Worm (Caenorhabditis elegans): ENCODE data around the gene C08E8.10.

C08E8.10 gene

ce11 chrV:18371579-18371978 lies 31.9 kb upstream of the C08E8.10 start, which contains the start of gene C08E8.4:
TSS of gene C08E8.4 (plus strand) at chrV:18371846.
- TF ChIP-seq fos-1 (tag; optimal IDR thresholded peaks at IDR 0.05), result peak; percentile 51
- TF ChIP-seq C34F6.9 (tag; optimal IDR thresholded peaks at IDR 0.05), result no peak
- peak; percentile 8 for TF ChIP-seq crh-2 (tag; optimal IDR thresholded peaks at IDR 0.05)
- no peak for TF ChIP-seq egl-27 (tag; optimal IDR thresholded peaks at IDR 0.05)

- TF ChIP-seq elt-3 (tag; optimal IDR thresholded peaks at IDR 0.05), result no peak
- TF ChIP-seq skn-1 (tag; optimal IDR thresholded peaks at IDR 0.05), result no peak
- TF ChIP-seq mbf-1 (tag; optimal IDR thresholded peaks at IDR 0.05), result no peak
- TF ChIP-seq alr-1 (tag; optimal IDR thresholded peaks at IDR 0.05), result no peak
These were observed 31.3 kb upstream of the C08E8.10 start for ce11 chrV:18371028-18371427.

ce11 chrV:18368322-18368721 lies 28.6 kb upstream of the C08E8.10 start, which contains the start of gene C08E8.6:
TSS of gene C08E8.6 (minus strand) at chrV:18368422.
- no peak for TF ChIP-seq crh-2 (tag; optimal IDR thresholded peaks at IDR 0.05)
- TF ChIP-seq skn-1 (tag; optimal IDR thresholded peaks at IDR 0.05), result no peak
- TF ChIP-seq nhr-10 (tag; optimal IDR thresholded peaks at IDR 0.05), result no peak
- no peak for TF ChIP-seq C34F6.9 (tag; optimal IDR thresholded peaks at IDR 0.05)
- TF ChIP-seq blmp-1 (tag; optimal IDR thresholded peaks at IDR 0.05; ENCODE audit: insufficient read depth), result no peak
- no peak for TF ChIP-seq ZK546.5 (tag; optimal IDR thresholded peaks at IDR 0.05)
- TF ChIP-seq lsy-2 (tag; optimal IDR thresholded peaks at IDR 0.05), result no peak
- TF ChIP-seq elt-3 (tag; optimal IDR thresholded peaks at IDR 0.05), result no peak
- TF ChIP-seq ama-1 (optimal IDR thresholded peaks at IDR 0.05), result no peak
- no peak for TF ChIP-seq nhr-129 (tag; optimal IDR thresholded peaks at IDR 0.05)
- no peak for TF ChIP-seq lin-39 (tag; optimal IDR thresholded peaks at IDR 0.05)
- no peak for TF ChIP-seq sma-9 (GFP tag; optimal IDR thresholded peaks at IDR 0.05)
- no peak for TF ChIP-seq sma-9 (tag; optimal IDR thresholded peaks at IDR 0.05)

ce11 chrV:18364558-18364957 lies 24.9 kb upstream of the C08E8.10 start, which contains the start of gene C08E8.9:
TSS of gene C08E8.9 (plus strand) at chrV:18364858.
- TF ChIP-seq lin-13 (GFP tag; optimal IDR thresholded peaks at IDR 0.05) (no peak), sem-4 (tag; optimal IDR thresholded peaks at IDR 0.05) (no peak), ama-1 (optimal IDR thresholded peaks at IDR 0.05) (no peak), lsy-2 (tag; optimal IDR thresholded peaks at IDR 0.05) (no peak), gmeb-1 (tag; optimal IDR thresholded peaks at IDR 0.05) (no peak), nhr-237 (tag; optimal IDR thresholded peaks at IDR 0.05) (no peak), nhr-10 (tag; optimal IDR thresholded peaks at IDR 0.05) (no peak), alr-1 (tag; optimal IDR thresholded peaks at IDR 0.05) (no peak), nhr-11 (tag; optimal IDR thresholded peaks at IDR 0.05) (no peak), peb-1 (tag; optimal IDR thresholded peaks at IDR 0.05) (no peak), crh-2 (tag; optimal IDR thresholded peaks at IDR 0.05) (no peak), unc-39 (tag; optimal IDR thresholded peaks at IDR 0.05) (no peak), nhr-129 (tag; optimal IDR thresholded peaks at IDR 0.05) (no peak), C34F6.9 (tag; optimal IDR thresholded peaks at IDR 0.05) (no peak)

- no peak for TF ChIP-seq sma-3 (GFP tag; optimal IDR thresholded peaks at IDR 0.05)
- no peak for TF ChIP-seq nhr-77 (tag; optimal IDR thresholded peaks at IDR 0.05)
- no peak for TF ChIP-seq ZK546.5 (tag; optimal IDR thresholded peaks at IDR 0.05)
- no peak for TF ChIP-seq F13H6.1 (tag; optimal IDR thresholded peaks at IDR 0.05)
These were observed 22.7 kb upstream of the C08E8.10 start, which contains the start of gene C08E8.1 for ce11 chrV:18362402-18362801. TSS of gene C08E8.1 (minus strand) at chrV:18362502.

ce11 chrV:18359888-18360287 lies 20.2 kb upstream of the C08E8.10 start, which contains the start of gene C08E8.5:
TSS of gene C08E8.5 (minus strand) at chrV:18359988.
- TF ChIP-seq mbf-1 (tag; optimal IDR thresholded peaks at IDR 0.05) (no peak), nhr-23 (tag; optimal IDR thresholded peaks at IDR 0.05) (no peak), mdl-1 (tag; optimal IDR thresholded peaks at IDR 0.05) (no peak), dmd-4 (tag; optimal IDR thresholded peaks at IDR 0.05) (no peak), sem-4 (tag; optimal IDR thresholded peaks at IDR 0.05) (no peak), nhr-12 (tag; optimal IDR thresholded peaks at IDR 0.05) (no peak), ama-1 (optimal IDR thresholded peaks at IDR 0.05) (no peak), nhr-237 (tag; optimal IDR thresholded peaks at IDR 0.05) (no peak), sma-3 (GFP tag; optimal IDR thresholded peaks at IDR 0.05) (no peak), lin-11 (tag; optimal IDR thresholded peaks at IDR 0.05) (no peak), lsy-2 (tag; optimal IDR thresholded peaks at IDR 0.05) (no peak), nhr-77 (tag; optimal IDR thresholded peaks at IDR 0.05) (no peak), unc-39 (tag; optimal IDR thresholded peaks at IDR 0.05) (no peak), nhr-11 (tag; optimal IDR thresholded peaks at IDR 0.05) (no peak), alr-1 (tag; optimal IDR thresholded peaks at IDR 0.05) (no peak), nhr-25 (tag; optimal IDR thresholded peaks at IDR 0.05) (no peak), Y55F3AM.14 (GFP tag; optimal IDR thresholded peaks at IDR 0.05) (no peak)

Measured in whole organism, L2 larva.